Fruit fly (Drosophila melanogaster) ovary, adult (tissue): ENCODE results near the gene CG31787.
A peak's percentile ranks its signal among the peaks of the same experiment; 100 is the strongest.

ENCODE experiments used
- CG17801 ChIP-seq: fragments of 200-800 bp; optimal IDR thresholded peaks from 2 replicates; lab custom pipeline; 2019; ENCODE audit warnings: missing biosample characterization, mild to moderate bottlenecking, missing genetic modification characterization, moderate library complexity; ENCODE audit not compliant: partially characterized antibody

Gene CG31787

dm6 chr2L:18285620-18286019 is at the start of gene CG31787:
TSS of gene CG31787 (minus strand) at chr2L:18285720.
- no peak for TF ChIP-seq CG17801 (GFP tag; lab: Kevin White, UChicago)

dm6 chr2L:18333831-18334437 is 48.4 kb upstream of the CG31787 start:
- TF ChIP-seq CG17801 (GFP tag; lab: Kevin White, UChicago), result no peak

- no peak for TF ChIP-seq CG17801 (GFP tag; lab: Kevin White, UChicago)
These were observed 46.1 kb upstream of the CG31787 start for dm6 chr2L:18331612-18332011.

dm6 chr2L:18328737-18329136 is 43.2 kb upstream of the CG31787 start:
- no peak for TF ChIP-seq CG17801 (GFP tag; lab: Kevin White, UChicago)

- TF ChIP-seq CG17801 (GFP tag; lab: Kevin White, UChicago), result peak; percentile 97
These were observed 42.1 kb upstream of the CG31787 start for dm6 chr2L:18327592-18328078.

dm6 chr2L:18327007-18327406 is 41.5 kb upstream of the CG31787 start:
- TF ChIP-seq CG17801 (GFP tag; lab: Kevin White, UChicago), result no peak

- peak; percentile 25 for TF ChIP-seq CG17801 (GFP tag; lab: Kevin White, UChicago)
These were observed 39.6 kb upstream of the CG31787 start for dm6 chr2L:18325120-18325581.

- no peak for TF ChIP-seq CG17801 (GFP tag; lab: Kevin White, UChicago)
These were observed 35.4 kb upstream of the CG31787 start for dm6 chr2L:18320933-18321332.

- peak; percentile 32 for TF ChIP-seq CG17801 (GFP tag; lab: Kevin White, UChicago)
These were observed 34.2 kb upstream of the CG31787 start, which contains the start of gene Fas3 for dm6 chr2L:18319577-18320316. TSS of gene Fas3 (plus strand) at chr2L:18320102.

dm6 chr2L:18315454-18315853 is 29.9 kb upstream of the CG31787 start:
- no peak for TF ChIP-seq CG17801 (GFP tag; lab: Kevin White, UChicago)

- no peak for TF ChIP-seq CG17801 (GFP tag; lab: Kevin White, UChicago)
These were observed 28.6 kb upstream of the CG31787 start for dm6 chr2L:18313922-18314712.

- no peak for TF ChIP-seq CG17801 (GFP tag; lab: Kevin White, UChicago)
These were observed 26.8 kb upstream of the CG31787 start for dm6 chr2L:18312309-18312708.

- TF ChIP-seq CG17801 (GFP tag; lab: Kevin White, UChicago), result no peak
These were observed 26.2 kb upstream of the CG31787 start for dm6 chr2L:18311564-18312279.

dm6 chr2L:18310489-18310888 is 25.0 kb upstream of the CG31787 start:
- TF ChIP-seq CG17801 (GFP tag; lab: Kevin White, UChicago), result no peak
